Worm (Caenorhabditis elegans): ENCODE results near the gene Y39H10B.3.

- TF ChIP-seq elt-3 (tag; optimal IDR thresholded peaks at IDR 0.05), result no peak
- TF ChIP-seq nfya-1 (tag; optimal IDR thresholded peaks at IDR 0.05; ENCODE audit: insufficient read depth), result no peak
- no peak for TF ChIP-seq daf-12 (tag; optimal IDR thresholded peaks at IDR 0.05)
- TF ChIP-seq jun-1 (tag; optimal IDR thresholded peaks at IDR 0.05), result no peak
- no peak for TF ChIP-seq ceh-16 (tag; optimal IDR thresholded peaks at IDR 0.05)
- no peak for TF ChIP-seq aly-2 (tag; optimal IDR thresholded peaks at IDR 0.05)
- TF ChIP-seq nhr-76 (tag; optimal IDR thresholded peaks at IDR 0.05), result no peak
- TF ChIP-seq fkh-2 (tag; optimal IDR thresholded peaks at IDR 0.05), result no peak
- no peak for TF ChIP-seq fkh-10 (GFP tag; optimal IDR thresholded peaks at IDR 0.05)
- no peak for TF ChIP-seq ceh-82 (tag; optimal IDR thresholded peaks at IDR 0.05)
These were observed 42.4 kb downstream of the Y39H10B.3 start for ce11 chrV:3712955-3713354.

Measured in whole organism, L3 larva.